Fruit fly (Drosophila melanogaster): ENCODE measurements around the gene CG12123.

DNA sequence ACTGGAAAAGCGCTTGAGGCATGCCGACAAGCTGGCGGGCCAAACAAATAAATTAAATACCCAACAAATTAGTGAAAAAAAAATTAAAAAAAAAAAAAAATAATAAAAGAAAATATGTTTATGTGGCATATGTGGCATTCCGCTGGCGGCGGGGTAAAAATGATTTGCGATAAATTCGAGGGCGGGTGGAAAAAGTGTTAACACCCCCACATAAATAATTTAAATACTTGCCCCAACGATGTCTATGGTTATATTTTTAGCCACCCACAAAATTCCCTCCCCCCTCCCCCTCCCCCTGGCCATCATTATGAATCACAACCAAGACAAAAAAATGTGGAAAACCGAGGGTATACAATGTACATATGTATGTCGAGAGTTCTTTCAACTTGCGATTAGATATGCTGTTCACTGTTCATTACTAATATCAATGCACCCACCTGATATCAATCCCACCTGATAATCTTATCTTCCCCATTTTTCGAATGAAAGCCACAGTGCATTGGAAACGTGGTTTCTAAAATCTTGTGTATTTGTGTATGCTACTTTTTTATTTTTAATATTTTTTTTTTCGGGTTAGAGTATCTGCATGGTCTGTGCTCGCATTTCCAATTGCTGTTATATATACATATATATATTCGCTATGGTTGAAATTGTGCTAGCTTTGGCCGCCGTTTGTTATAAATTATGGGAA, 8.2 kb upstream of the CG12123 start:
- no peak for TF ChIP-seq CG8478 (optimal IDR thresholded peaks at IDR 0.05)
- TF ChIP-seq CTCF (optimal IDR thresholded peaks at IDR 0.05) = no peak

All from S2 (cell line).